Fruit fly (Drosophila melanogaster) whole organism, embryonic: ENCODE measurements around the gene Lerp.

Source experiments
- Atf-2 ChIP-seq: fragments of 200-800 bp; sonication (Bioruptor generic); optimal IDR thresholded peaks from 2 replicates; lab custom pipeline; 2016; ENCODE audit warnings: missing biosample characterization, missing genetic modification characterization
- CG10209 ChIP-seq: fragments of 200-800 bp; sonication (Bioruptor generic); optimal IDR thresholded peaks from 3 replicates; lab custom pipeline; 2017; ENCODE audit warnings: missing biosample characterization, mild to moderate bottlenecking, missing genetic modification characterization, missing genetic modification reagents
- CG15696 ChIP-seq: fragments of 200-800 bp; sonication (Bioruptor generic); optimal IDR thresholded peaks from 2 replicates; lab custom pipeline; 2019; ENCODE audit warnings: missing biosample characterization, mild to moderate bottlenecking, missing genetic modification characterization, moderate library complexity
- CG2116 ChIP-seq: fragments of 200-800 bp; sonication (Bioruptor generic); optimal IDR thresholded peaks from 3 replicates; lab custom pipeline; 2018; ENCODE audit warnings: missing biosample characterization, mild to moderate bottlenecking, missing genetic modification characterization
- CG2202 ChIP-seq: fragments of 200-800 bp; sonication (Bioruptor generic); optimal IDR thresholded peaks from 2 replicates; lab custom pipeline; 2018; ENCODE audit warnings: missing biosample characterization, mild to moderate bottlenecking, missing genetic modification characterization
- CG4282 ChIP-seq: fragments of 200-800 bp; sonication (Bioruptor generic); optimal IDR thresholded peaks from 2 replicates; lab custom pipeline; 2016; ENCODE audit warnings: missing biosample characterization, missing genetic modification characterization
- CG4854 ChIP-seq: fragments of 200-800 bp; sonication (Bioruptor generic); optimal IDR thresholded peaks from 2 replicates; lab custom pipeline; 2016; ENCODE audit warnings: missing biosample characterization, missing genetic modification characterization, inconsistent platforms
- Dp ChIP-seq: fragments of 200-800 bp; sonication (Bioruptor generic); optimal IDR thresholded peaks from 2 replicates; lab custom pipeline; 2018; ENCODE audit warnings: missing biosample characterization, mild to moderate bottlenecking, missing genetic modification characterization, moderate library complexity
- ac ChIP-seq: fragments of 200-800 bp; sonication (Bioruptor generic); optimal IDR thresholded peaks from 3 replicates; lab custom pipeline; 2017; ENCODE audit warnings: missing biosample characterization, mild to moderate bottlenecking, missing genetic modification characterization
- pum ChIP-seq: fragments of 200-800 bp; sonication (Bioruptor generic); optimal IDR thresholded peaks from 2 replicates; lab custom pipeline; 2016; ENCODE audit warnings: missing biosample characterization, missing genetic modification characterization
- zen2 ChIP-seq: fragments of 200-800 bp; sonication (Bioruptor generic); IDR thresholded peaks from 3 replicates; pipeline ENCODE4 v1.3.6; 2022; ENCODE audit warnings: missing biosample characterization, missing genetic modification characterization; ENCODE audit not compliant: partially characterized antibody

dm6 chr3R:26862213-26862612, 717 bp downstream of the Lerp start:
- TF ChIP-seq zen2 (GFP tag; lab: Robert Waterston, UW) (no peak), pum (GFP tag; lab: Kevin White, UChicago) (no peak), CG4282 (GFP tag; lab: Kevin White, UChicago) (no peak), CG15696 (no peak), Dp (GFP tag; lab: Kevin White, UChicago) (no peak), Atf-2 (GFP tag; lab: Kevin White, UChicago) (no peak), CG10209 (GFP tag; lab: Kevin White, UChicago) (no peak), ac (GFP tag; lab: Kevin White, UChicago) (no peak), CG4854 (GFP tag; lab: Kevin White, UChicago) (no peak), CG2116 (GFP tag; lab: Kevin White, UChicago) (no peak), CG2202 (tag; lab: Kevin White, UChicago) (no peak)
